Fruit fly (Drosophila melanogaster): ENCODE data around the gene CG44837.

DNA sequence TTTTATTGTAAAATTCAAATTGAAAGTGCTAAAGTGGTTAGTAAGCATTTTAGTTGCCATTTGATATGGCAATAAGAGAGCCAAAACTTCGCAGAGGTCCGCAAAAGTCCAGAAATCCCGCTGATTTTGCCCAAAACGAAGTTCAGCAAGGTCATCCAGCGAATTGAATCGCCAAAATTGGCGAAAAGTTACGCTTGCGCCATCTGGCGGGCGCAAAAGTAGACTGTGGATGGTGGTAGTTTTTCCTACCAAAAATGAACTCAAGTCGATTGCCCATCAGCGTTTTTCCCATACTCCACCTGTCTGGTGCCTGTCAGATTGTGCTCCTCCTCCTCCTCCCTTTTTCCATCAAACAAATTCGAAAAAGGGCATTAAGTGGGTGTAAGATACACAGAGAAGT is 85.7 kb downstream of the CG44837 start:
- TF ChIP-seq CG8478 (optimal IDR thresholded peaks at IDR 0.05) (no peak), CTCF (optimal IDR thresholded peaks at IDR 0.05) (peak; percentile 67 to 70)
